Worm (Caenorhabditis elegans): Measurements from ENCODE around the gene W04D12.1.

Gene W04D12.1

ce11 chrIII:5802971-5803370 lies 33.8 kb upstream of the W04D12.1 start, which contains the start of the genes polq-1 and him-10 (continued):
- TF ChIP-seq nhr-85 (tag) (peak; percentile 40), lin-35 (GFP tag; optimal IDR thresholded peaks at IDR 0.05) (peak; percentile 68 to 89), lin-13 (GFP tag; optimal IDR thresholded peaks at IDR 0.05) (no peak), irx-1 (tag; optimal IDR thresholded peaks at IDR 0.05) (no peak), aly-2 (tag; optimal IDR thresholded peaks at IDR 0.05) (no peak), elt-3 (tag; optimal IDR thresholded peaks at IDR 0.05) (no peak), egl-27 (tag; optimal IDR thresholded peaks at IDR 0.05) (no peak), ceh-63 (GFP tag; optimal IDR thresholded peaks at IDR 0.05) (no peak), nhr-76 (tag; optimal IDR thresholded peaks at IDR 0.05) (no peak), jun-1 (tag; optimal IDR thresholded peaks at IDR 0.05) (no peak), unc-86 (tag; optimal IDR thresholded peaks at IDR 0.05) (no peak), ceh-8 (GFP tag; optimal IDR thresholded peaks at IDR 0.05) (no peak), C16A3.4 (tag; optimal IDR thresholded peaks at IDR 0.05) (no peak), ets-5 (GFP tag; IDR thresholded peaks at IDR 0.05) (no peak), lin-15B (tag; optimal IDR thresholded peaks at IDR 0.05) (no peak), C04F5.9 (tag; optimal IDR thresholded peaks at IDR 0.05) (no peak), snpc-4 (tag; optimal IDR thresholded peaks at IDR 0.05) (peak; percentile 6), alr-1 (tag; optimal IDR thresholded peaks at IDR 0.05; ENCODE audit: borderline replicate concordance) (no peak), lin-39 (tag; optimal IDR thresholded peaks at IDR 0.05) (no peak), lin-14 (GFP tag; optimal IDR thresholded peaks at IDR 0.05) (peak; percentile 35), pag-3 (tag; optimal IDR thresholded peaks at IDR 0.05; ENCODE audit: borderline replicate concordance, insufficient read depth) (no peak), nhr-28 (tag; optimal IDR thresholded peaks at IDR 0.05) (no peak), Y116A8C.19 (tag; optimal IDR thresholded peaks at IDR 0.05; ENCODE audit: borderline replicate concordance) (no peak), unc-62 (GFP tag; optimal IDR thresholded peaks at IDR 0.05) (no peak), pax-3 (tag; optimal IDR thresholded peaks at IDR 0.05) (no peak), nhr-11 (tag; optimal IDR thresholded peaks at IDR 0.05) (no peak), ceh-82 (tag; optimal IDR thresholded peaks at IDR 0.05) (peak in 1 of 3 experiments; percentile 14), zag-1 (tag; optimal IDR thresholded peaks at IDR 0.05) (no peak), mep-1 (tag; optimal IDR thresholded peaks at IDR 0.05) (peak; percentile 48), ama-1 (optimal IDR thresholded peaks at IDR 0.05) (no peak), egl-13 (tag; optimal IDR thresholded peaks at IDR 0.05) (no peak), nhr-237 (tag; optimal IDR thresholded peaks at IDR 0.05) (no peak), swsn-7 (tag; optimal IDR thresholded peaks at IDR 0.05) (no peak), sup-37 (GFP tag; optimal IDR thresholded peaks at IDR 0.05) (no peak), fkh-10 (GFP tag; optimal IDR thresholded peaks at IDR 0.05) (no peak), efl-3 (GFP tag; optimal IDR thresholded peaks at IDR 0.05) (no peak), fkh-8 (tag; optimal IDR thresholded peaks at IDR 0.05) (peak; percentile 1), ceh-88 (GFP tag; IDR thresholded peaks at IDR 0.05) (no peak), unc-130 (tag; optimal IDR thresholded peaks at IDR 0.05) (no peak), nhr-19 (GFP tag; conservative IDR thresholded peaks at IDR 0.05) (no peak), rnt-1 (tag; optimal IDR thresholded peaks at IDR 0.05) (peak; percentile 80), sptf-1 (tag; optimal IDR thresholded peaks at IDR 0.05) (no peak), xbp-1 (tag; optimal IDR thresholded peaks at IDR 0.05) (no peak), unc-98 (GFP tag; IDR thresholded peaks at IDR 0.05) (no peak), aha-1 (tag; optimal IDR thresholded peaks at IDR 0.05) (no peak), ces-1 (GFP tag; optimal IDR thresholded peaks at IDR 0.05) (no peak), dpl-1 (GFP tag; optimal IDR thresholded peaks at IDR 0.05) (peak; percentile 72 to 86 (median 80)), efl-1 (optimal IDR thresholded peaks at IDR 0.05) (peak; percentile 53 to 79), efl-1 (GFP tag; optimal IDR thresholded peaks at IDR 0.05 in 1 of 2) (peak; percentile 87 to 98), unc-30 (tag; optimal IDR thresholded peaks at IDR 0.05) (no peak), fkh-4 (tag; optimal IDR thresholded peaks at IDR 0.05; ENCODE audit: borderline replicate concordance) (peak; percentile 9), nhr-90 (tag; optimal IDR thresholded peaks at IDR 0.05; ENCODE audit: poor library complexity) (no peak), hpl-2 (GFP tag; optimal IDR thresholded peaks at IDR 0.05) (no peak), sox-4 (tag; optimal IDR thresholded peaks at IDR 0.05) (no peak)
